Worm (Caenorhabditis elegans): Measurements from ENCODE around the gene tkr-3.

- TF ChIP-seq hmg-11 (tag; optimal IDR thresholded peaks at IDR 0.05): peak; percentile 15
- TF ChIP-seq nhr-12 (tag; optimal IDR thresholded peaks at IDR 0.05): no peak
- no peak for TF ChIP-seq elt-3 (tag; optimal IDR thresholded peaks at IDR 0.05)
- TF ChIP-seq daf-12 (tag; optimal IDR thresholded peaks at IDR 0.05): no peak
- peak; percentile 54 for TF ChIP-seq nfya-1 (tag; optimal IDR thresholded peaks at IDR 0.05; ENCODE audit: insufficient read depth)
- no peak for TF ChIP-seq egl-5 (tag; optimal IDR thresholded peaks at IDR 0.05)
- no peak for TF ChIP-seq jun-1 (tag; optimal IDR thresholded peaks at IDR 0.05)
- no peak for TF ChIP-seq lin-39 (tag; optimal IDR thresholded peaks at IDR 0.05)
- TF ChIP-seq egl-27 (tag; optimal IDR thresholded peaks at IDR 0.05): no peak
- TF ChIP-seq aly-2 (tag; optimal IDR thresholded peaks at IDR 0.05): no peak
These were observed 44.0 kb downstream of the tkr-3 start for ce11 chrIV:5077918-5078317.
